Fruit fly (Drosophila melanogaster) S2 (cell line): ENCODE results near the gene CG43290.

Source experiments
- CG8478 ChIP-seq: fragments of >200 bp; optimal IDR thresholded peaks from 2 replicates; lab custom pipeline; 2018
- CTCF ChIP-seq, 2 experiments: fragments of >200 bp; optimal IDR thresholded peaks; 2 replicates each; lab custom pipeline; 2018

DNA sequence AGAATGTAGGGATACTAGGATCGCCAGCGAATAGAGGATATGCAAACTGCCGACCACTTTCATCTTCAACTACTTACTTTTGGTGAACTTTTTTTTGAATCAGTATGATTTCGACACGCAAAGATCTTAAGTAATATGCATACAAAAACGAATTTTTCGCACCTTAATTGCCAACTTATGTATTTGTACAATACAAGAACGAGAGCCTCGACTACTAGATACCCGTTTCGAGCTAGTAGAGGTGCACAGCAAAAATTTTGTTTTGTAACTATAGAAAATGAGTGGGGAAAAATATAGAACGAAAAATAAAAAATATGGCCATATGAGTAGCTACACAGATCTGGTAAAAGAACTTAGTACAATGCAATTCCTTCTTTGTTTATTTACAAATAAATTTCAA lies 32.2 kb downstream of the CG43290 start, which contains the start of gene CG10029:
- TF ChIP-seq CTCF (optimal IDR thresholded peaks at IDR 0.05; lab: Kevin White, UChicago), result no peak
- TF ChIP-seq CG8478 (lab: Kevin White, UChicago), result no peak
